Worm (Caenorhabditis elegans) whole organism, midembryonic: ENCODE measurements around the gene pacl-1.

Source experiments
- T22C8.4 ChIP-seq: fragments of 200-800 bp; sonication (Bioruptor generic); IDR thresholded peaks from 2 replicates; pipeline ENCODE4 v1.3.6; 2022; ENCODE audit warnings: missing genetic modification characterization, missing compliant biosample characterization
- cog-1 ChIP-seq: sonication (generic microtip); optimal IDR thresholded peaks from 2 replicates; lab custom pipeline; 2016; ENCODE audit warnings: missing genetic modification characterization, missing compliant biosample characterization
- flt-1 ChIP-seq: fragments of 200-800 bp; sonication (Bioruptor generic); IDR thresholded peaks from 2 replicates; pipeline ENCODE4 v1.3.6; 2022; ENCODE audit warnings: missing genetic modification characterization, missing compliant biosample characterization
- klf-2 ChIP-seq: fragments of 200-800 bp; sonication (Bioruptor generic); conservative IDR thresholded peaks from 2 replicates; pipeline ENCODE4 v1.3.6; 2022; ENCODE audit warnings: missing genetic modification reagents, missing genetic modification characterization, missing compliant biosample characterization
- med-1 ChIP-seq: sonication (generic microtip); optimal IDR thresholded peaks from 2 replicates; lab custom pipeline; 2017; ENCODE audit warnings: missing genetic modification characterization, mild to moderate bottlenecking, missing compliant biosample characterization, antibody characterized with exemption, missing genetic modification reagents; ENCODE audit not compliant: insufficient read depth
- ref-1 ChIP-seq: fragments of 200-800 bp; sonication (Bioruptor generic); conservative IDR thresholded peaks from 2 replicates; pipeline ENCODE4 v1.3.6; 2022; ENCODE audit warnings: missing genetic modification reagents, missing genetic modification characterization, missing compliant biosample characterization
- tab-1 ChIP-seq: fragments of 200-800 bp; sonication (Bioruptor generic); IDR thresholded peaks from 2 replicates; pipeline ENCODE4 v1.3.6; 2022; ENCODE audit warnings: missing genetic modification characterization, missing compliant biosample characterization
- ztf-23 ChIP-seq: fragments of 200-800 bp; sonication (Bioruptor generic); IDR thresholded peaks from 2 replicates; pipeline ENCODE4 v1.3.6; 2022; ENCODE audit warnings: missing genetic modification reagents, missing genetic modification characterization, missing compliant biosample characterization
- ztf-29 ChIP-seq: fragments of 200-800 bp; sonication (Bioruptor generic); IDR thresholded peaks from 2 replicates; pipeline ENCODE4 v1.3.6; 2022; ENCODE audit warnings: missing genetic modification reagents, missing genetic modification characterization, missing compliant biosample characterization

Gene pacl-1

DNA sequence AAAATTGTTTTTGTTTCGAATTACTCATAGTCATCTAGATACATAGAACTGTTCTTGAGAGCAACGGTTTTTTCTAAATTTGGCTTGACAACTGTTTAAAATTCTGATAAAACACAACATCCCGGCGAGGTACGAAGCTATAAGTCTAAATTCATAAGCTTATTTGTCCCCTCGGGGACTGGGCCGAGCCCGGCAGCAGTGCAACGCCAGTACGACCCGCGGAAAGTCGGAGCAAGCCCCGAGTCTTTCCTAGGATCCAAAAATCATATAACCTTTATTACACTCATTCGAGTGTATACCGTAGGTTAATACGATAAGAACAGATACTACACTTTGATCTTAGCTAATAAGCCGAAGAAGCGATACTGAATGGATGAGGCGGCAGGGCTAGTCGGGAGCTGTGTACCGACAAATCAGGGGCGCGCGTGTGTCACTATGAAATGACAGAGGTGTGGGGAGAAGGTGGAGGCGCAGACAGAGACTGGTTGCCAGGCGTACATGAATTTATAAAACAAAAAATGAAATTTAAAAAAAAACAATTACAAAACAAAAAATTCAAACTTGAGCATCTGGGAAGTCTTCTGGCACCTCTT, 49.6 kb downstream of the pacl-1 start:
- no peak for TF ChIP-seq med-1 (GFP tag; lab: Kevin White, UChicago)
- no peak for TF ChIP-seq ref-1 (GFP tag; lab: Robert Waterston, UW)
- TF ChIP-seq T22C8.4 (GFP tag; lab: Robert Waterston, UW), result no peak
- TF ChIP-seq ztf-29 (GFP tag; lab: Robert Waterston, UW), result no peak
- TF ChIP-seq flt-1 (GFP tag; lab: Robert Waterston, UW), result no peak
- TF ChIP-seq ztf-23 (GFP tag; lab: Robert Waterston, UW), result no peak
- TF ChIP-seq cog-1 (tag; lab: Kevin White, UChicago), result no peak
- no peak for TF ChIP-seq tab-1
- TF ChIP-seq klf-2 (GFP tag; lab: Robert Waterston, UW), result no peak

DNA sequence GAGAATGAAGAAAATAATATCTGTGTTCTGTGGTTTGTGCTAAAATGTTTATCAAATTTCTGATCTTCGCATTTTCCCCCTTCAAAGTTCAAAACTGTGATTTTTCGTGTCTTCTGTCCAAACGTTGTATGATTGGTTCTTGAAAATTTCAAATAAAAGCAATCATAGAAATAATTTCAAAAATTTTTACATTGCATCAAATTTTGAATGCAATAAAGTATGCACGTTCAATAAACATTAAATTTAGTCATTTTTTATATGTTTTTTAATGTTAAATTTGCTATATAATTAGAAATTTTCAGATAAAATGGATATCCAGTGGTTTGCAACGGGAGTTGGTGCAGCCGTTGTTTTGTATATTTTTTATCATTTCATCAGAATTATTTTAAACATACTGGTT, 51.2 kb downstream of the pacl-1 start, which contains the start of gene stdh-2:
TSS of gene stdh-2 (plus strand) at position 301 of the 400 bp plus-strand sequence.
- TF ChIP-seq ztf-23 (GFP tag; lab: Robert Waterston, UW) (no peak), klf-2 (GFP tag; lab: Robert Waterston, UW) (no peak), cog-1 (tag; lab: Kevin White, UChicago) (no peak), T22C8.4 (GFP tag; lab: Robert Waterston, UW) (no peak), tab-1 (no peak), med-1 (GFP tag; lab: Kevin White, UChicago) (no peak), ref-1 (GFP tag; lab: Robert Waterston, UW) (no peak), ztf-29 (GFP tag; lab: Robert Waterston, UW) (no peak), flt-1 (GFP tag; lab: Robert Waterston, UW) (no peak)
